Worm (Caenorhabditis elegans) whole organism, young adult: Measurements from ENCODE around the gene srlf-31.
A peak's percentile ranks its signal among the peaks of the same experiment; 100 is the strongest.

Experiments
- B0019.2 ChIP-seq: fragments of 200-800 bp; sonication (Bioruptor generic); conservative IDR thresholded peaks from 2 replicates; pipeline ENCODE4 v1.3.6; 2022; ENCODE audit warnings: missing genetic modification reagents, missing genetic modification characterization, missing compliant biosample characterization
- B0336.3 ChIP-seq: fragments of 200-800 bp; sonication (Bioruptor generic); IDR thresholded peaks from 2 replicates; pipeline ENCODE4 v1.3.6; 2022; ENCODE audit warnings: missing genetic modification characterization, missing compliant biosample characterization
- C06A6.2 ChIP-seq: fragments of 200-800 bp; sonication (Bioruptor generic); conservative IDR thresholded peaks from 2 replicates; pipeline ENCODE4 v1.3.6; 2022; ENCODE audit warnings: missing genetic modification characterization, missing compliant biosample characterization
- C17E4.6 ChIP-seq: fragments of 200-800 bp; sonication (Bioruptor generic); IDR thresholded peaks from 2 replicates; pipeline ENCODE4 v1.3.6; 2022; ENCODE audit warnings: missing genetic modification reagents, missing genetic modification characterization, missing compliant biosample characterization
- F33H1.4 ChIP-seq: fragments of 200-800 bp; sonication (Bioruptor generic); IDR thresholded peaks from 2 replicates; pipeline ENCODE4 v1.3.6; 2022; ENCODE audit warnings: missing genetic modification reagents, missing genetic modification characterization, missing compliant biosample characterization
- F49E8.2 ChIP-seq: sonication (generic microtip); optimal IDR thresholded peaks from 3 replicates; lab custom pipeline; 2017; ENCODE audit warnings: missing genetic modification characterization, mild to moderate bottlenecking, missing compliant biosample characterization, antibody characterized with exemption, moderate library complexity; ENCODE audit not compliant: insufficient read depth
- Y56A3A.18 ChIP-seq: fragments of 200-800 bp; sonication (Bioruptor generic); IDR thresholded peaks from 2 replicates; pipeline ENCODE4 v1.3.6; 2022; ENCODE audit warnings: missing genetic modification reagents, missing genetic modification characterization, missing compliant biosample characterization
- ZK185.1 ChIP-seq: sonication (generic microtip); optimal IDR thresholded peaks from 2 replicates; lab custom pipeline; 2016; ENCODE audit warnings: mild to moderate bottlenecking, missing genetic modification characterization, missing compliant biosample characterization; ENCODE audit not compliant: poor library complexity, severe bottlenecking
- athp-1 ChIP-seq: sonication (generic microtip); optimal IDR thresholded peaks from 2 replicates; lab custom pipeline; 2017; ENCODE audit warnings: mild to moderate bottlenecking, missing genetic modification characterization, missing compliant biosample characterization
- attf-3 ChIP-seq: fragments of 200-800 bp; sonication (Bioruptor generic); conservative IDR thresholded peaks from 2 replicates; pipeline ENCODE4 v1.3.6; 2022; ENCODE audit warnings: missing genetic modification reagents, missing genetic modification characterization, missing compliant biosample characterization
- cebp-1 ChIP-seq, 2 experiments: fragments of 200-800 bp in 1 of 2; sonication (Bioruptor generic) in 1 of 2; sonication (generic microtip) in 1 of 2; IDR thresholded peaks in 1 of 2; optimal IDR thresholded peaks in 1 of 2; 2 replicates each; pipeline versions ENCODE4 v1.3.6 to Lab custom; 2017 to 2022; ENCODE audit warnings: missing compliant biosample characterization in 2 of 2, missing genetic modification characterization in 2 of 2, mild to moderate bottlenecking in 1 of 2, missing genetic modification reagents in 1 of 2, moderate library complexity in 1 of 2
- ceh-100 ChIP-seq: fragments of 200-800 bp; sonication (Bioruptor generic); IDR thresholded peaks from 2 replicates; pipeline ENCODE4 v1.3.6; 2022; ENCODE audit warnings: missing genetic modification reagents, missing genetic modification characterization, missing compliant biosample characterization
- ceh-27 ChIP-seq: fragments of 200-800 bp; sonication (Bioruptor generic); optimal IDR thresholded peaks from 2 replicates; lab custom pipeline; 2018; ENCODE audit warnings: mild to moderate bottlenecking, missing genetic modification characterization, moderate library complexity, missing compliant biosample characterization
- ceh-91 ChIP-seq: fragments of 200-800 bp; sonication (Bioruptor generic); IDR thresholded peaks from 2 replicates; pipeline ENCODE4 v1.3.6; 2022; ENCODE audit warnings: missing genetic modification reagents, missing genetic modification characterization, missing compliant biosample characterization
- dox-1 ChIP-seq: fragments of 200-800 bp; sonication (Bioruptor generic); IDR thresholded peaks from 2 replicates; pipeline ENCODE4 v1.3.6; 2022; ENCODE audit warnings: missing genetic modification reagents, missing genetic modification characterization, missing compliant biosample characterization
- dpl-1 ChIP-seq: fragments of 150-350 bp; optimal IDR thresholded peaks from 2 replicates; lab custom pipeline; 2014; ENCODE audit warnings: missing biosample characterization, missing genetic modification reagents, missing genetic modification characterization
- efl-1 ChIP-seq: fragments of 150-350 bp; optimal IDR thresholded peaks from 2 replicates; lab custom pipeline; 2014; ENCODE audit warnings: missing biosample characterization, missing genetic modification reagents, missing genetic modification characterization
- ekl-4 ChIP-seq: fragments of 200-800 bp; sonication (Bioruptor generic); IDR thresholded peaks from 2 replicates; pipeline ENCODE4 v1.3.6; 2022; ENCODE audit warnings: missing genetic modification reagents, missing genetic modification characterization, missing compliant biosample characterization
- hmg-1.2 ChIP-seq: fragments of 200-800 bp; sonication (Bioruptor generic); IDR thresholded peaks from 2 replicates; pipeline ENCODE4 v1.3.6; 2022; ENCODE audit warnings: missing genetic modification reagents, missing genetic modification characterization, missing compliant biosample characterization
- hmg-20 ChIP-seq: fragments of 200-800 bp; sonication (Bioruptor generic); IDR thresholded peaks from 2 replicates; pipeline ENCODE4 v1.3.6; 2022; ENCODE audit warnings: missing genetic modification reagents, missing genetic modification characterization, missing compliant biosample characterization
- lin-40 ChIP-seq: sonication (generic microtip); optimal IDR thresholded peaks from 2 replicates; lab custom pipeline; 2016; ENCODE audit warnings: missing genetic modification characterization, mild to moderate bottlenecking, missing compliant biosample characterization, missing genotype, missing genetic modification reagents
- lin-54 ChIP-seq: fragments of 200-800 bp; sonication (Bioruptor generic); optimal IDR thresholded peaks from 2 replicates; lab custom pipeline; 2018; ENCODE audit warnings: mild to moderate bottlenecking, missing genetic modification characterization, missing compliant biosample characterization
- lir-1 ChIP-seq: fragments of 200-800 bp; sonication (Bioruptor generic); conservative IDR thresholded peaks from 2 replicates; pipeline ENCODE4 v1.3.6; 2022; ENCODE audit warnings: missing genetic modification reagents, missing genetic modification characterization, missing compliant biosample characterization
- lsl-1 ChIP-seq: fragments of 200-800 bp; sonication (Bioruptor generic); optimal IDR thresholded peaks from 2 replicates; lab custom pipeline; 2018; ENCODE audit warnings: mild to moderate bottlenecking, missing genetic modification characterization, moderate library complexity, missing compliant biosample characterization
- madf-6 ChIP-seq: fragments of 200-800 bp; sonication (Bioruptor generic); IDR thresholded peaks from 2 replicates; pipeline ENCODE4 v1.3.6; 2022; ENCODE audit warnings: missing genetic modification reagents, missing genetic modification characterization, missing compliant biosample characterization
- madf-8 ChIP-seq: fragments of 200-800 bp; sonication (Bioruptor generic); conservative IDR thresholded peaks from 2 replicates; pipeline ENCODE4 v1.3.6; 2022; ENCODE audit warnings: missing genetic modification reagents, missing genetic modification characterization, missing compliant biosample characterization
- mcd-1 ChIP-seq: fragments of 200-800 bp; sonication (Bioruptor generic); IDR thresholded peaks from 2 replicates; pipeline ENCODE4 v1.3.6; 2022; ENCODE audit warnings: missing genetic modification reagents, missing genetic modification characterization, missing compliant biosample characterization
- nhr-120 ChIP-seq: fragments of 200-800 bp; sonication (Bioruptor generic); IDR thresholded peaks from 2 replicates; pipeline ENCODE4 v1.3.6; 2022; ENCODE audit warnings: missing genetic modification characterization, missing compliant biosample characterization
- nhr-80 ChIP-seq: sonication (generic microtip); optimal IDR thresholded peaks from 2 replicates; lab custom pipeline; 2016; ENCODE audit warnings: missing genetic modification characterization, missing compliant biosample characterization
- pbrm-1 ChIP-seq: fragments of 200-800 bp; sonication (Bioruptor generic); IDR thresholded peaks from 2 replicates; pipeline ENCODE4 v1.3.6; 2022; ENCODE audit warnings: missing genetic modification reagents, missing genetic modification characterization, missing compliant biosample characterization
- rcor-1 ChIP-seq: fragments of 200-800 bp; sonication (Bioruptor generic); IDR thresholded peaks from 2 replicates; pipeline ENCODE4 v1.3.6; 2022; ENCODE audit warnings: missing genetic modification reagents, missing genetic modification characterization, missing compliant biosample characterization
- repo-1 ChIP-seq: sonication (generic microtip); optimal IDR thresholded peaks from 2 replicates; lab custom pipeline; 2017; ENCODE audit warnings: mild to moderate bottlenecking, missing genetic modification characterization, missing compliant biosample characterization
- snpc-3.4 ChIP-seq: sonication (generic microtip); optimal IDR thresholded peaks from 2 replicates; lab custom pipeline; 2017; ENCODE audit warnings: missing genetic modification characterization, mild to moderate bottlenecking, missing compliant biosample characterization, antibody characterized with exemption, moderate library complexity, missing genotype, missing genetic modification reagents
- snpc-4 ChIP-seq, 5 experiments: fragments of 150-350 bp in 1 of 5; sonication (generic microtip) in 4 of 5; optimal IDR thresholded peaks; 2 replicates each; lab custom pipeline; 2014 to 2018; ENCODE audit warnings: missing genetic modification characterization in 5 of 5, missing biosample characterization in 3 of 5, antibody characterized with exemption in 2 of 5, mild to moderate bottlenecking in 2 of 5, missing compliant biosample characterization in 2 of 5, missing genotype in 2 of 5, moderate library complexity in 2 of 5, missing genetic modification reagents in 1 of 5
- tbp1 ChIP-seq: fragments of 200-800 bp; sonication (Bioruptor generic); optimal IDR thresholded peaks from 2 replicates; lab custom pipeline; 2018; ENCODE audit warnings: mild to moderate bottlenecking, missing genetic modification characterization, missing compliant biosample characterization
- unc-130 ChIP-seq: sonication (generic microtip); optimal IDR thresholded peaks from 2 replicates; lab custom pipeline; 2016; ENCODE audit warnings: missing genetic modification reagents, missing genetic modification characterization, missing compliant biosample characterization
- xnd-1 ChIP-seq: sonication (generic microtip); optimal IDR thresholded peaks from 2 replicates; lab custom pipeline; 2016; ENCODE audit warnings: missing genotype, missing genetic modification reagents, missing genetic modification characterization, missing compliant biosample characterization
- ztf-25 ChIP-seq: fragments of 200-800 bp; sonication (Bioruptor generic); IDR thresholded peaks from 2 replicates; pipeline ENCODE4 v1.3.6; 2022; ENCODE audit warnings: missing genetic modification reagents, missing genetic modification characterization, missing compliant biosample characterization
- ztf-3 ChIP-seq: fragments of 200-800 bp; sonication (Bioruptor generic); optimal IDR thresholded peaks from 2 replicates; lab custom pipeline; 2018; ENCODE audit warnings: mild to moderate bottlenecking, missing genetic modification characterization, missing compliant biosample characterization

The srlf-31 gene

DNA sequence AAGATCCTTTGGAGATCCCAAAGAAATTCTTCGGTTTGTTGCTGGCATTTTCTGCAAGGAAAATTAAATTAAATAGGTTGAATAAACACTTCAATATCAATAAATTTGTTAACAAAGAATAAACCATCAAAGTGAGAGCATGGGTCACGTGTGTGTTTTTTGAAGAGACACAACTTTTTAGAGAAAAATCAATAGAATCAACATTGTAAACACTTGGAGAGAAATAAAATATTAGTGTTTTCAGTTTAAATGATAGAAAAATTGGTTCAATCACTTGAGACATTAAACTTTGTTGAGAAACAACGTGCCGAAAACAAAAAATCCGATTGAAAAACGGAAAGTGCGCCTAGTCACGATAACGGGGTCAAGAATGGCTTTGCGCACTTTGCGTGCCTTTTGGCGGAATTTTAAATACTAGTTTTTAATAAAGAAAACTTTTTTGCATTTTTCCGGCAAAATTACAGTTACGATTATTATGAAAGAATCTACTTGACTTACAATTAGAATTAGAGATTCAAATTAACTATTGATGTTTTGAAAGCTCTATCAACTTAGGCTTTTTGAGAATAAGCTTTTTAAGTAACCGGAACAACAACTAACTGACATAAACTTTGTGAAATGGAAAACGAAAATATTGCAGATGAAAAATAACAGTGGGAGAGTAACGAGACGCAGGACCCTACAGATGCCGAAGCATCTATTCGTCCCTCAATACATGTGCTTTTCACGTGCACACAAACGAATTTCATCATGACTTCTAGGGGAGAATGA, 38.7 kb upstream of the srlf-31 start, which contains the start of gene ZK829.7 (continued):
- TF ChIP-seq F49E8.2 (tag; lab: Kevin White, UChicago) (peak; percentile 30), pbrm-1 (GFP tag; lab: Robert Waterston, UW) (peak; percentile 63; the same call in 1 of the 2 replicates), lin-40 (tag; lab: Kevin White, UChicago) (peak; percentile 73), ceh-27 (GFP tag; lab: Kevin White, UChicago) (peak; percentile 55), unc-130 (GFP tag; lab: Kevin White, UChicago) (no peak), rcor-1 (GFP tag; lab: Robert Waterston, UW) (peak; percentile 50), ZK185.1 (tag; lab: Kevin White, UChicago) (peak; percentile 44), snpc-3.4 (tag; lab: Kevin White, UChicago) (no peak), F33H1.4 (GFP tag; lab: Robert Waterston, UW) (peak; percentile 67), lsl-1 (GFP tag; lab: Kevin White, UChicago) (peak; percentile 55), C17E4.6 (no peak), nhr-120 (GFP tag; lab: Robert Waterston, UW) (no peak), efl-1 (peak; percentile 82), dox-1 (GFP tag; lab: Robert Waterston, UW) (peak; percentile 66; the same call in 1 of the 2 replicates), madf-8 (peak; percentile 38), lir-1 (GFP tag; lab: Robert Waterston, UW) (0 out of 2 replicates have a peak, but pooled peaks have one; percentile 38), nhr-80 (tag; lab: Kevin White, UChicago) (peak; percentile 5), ztf-3 (GFP tag; lab: Kevin White, UChicago) (no peak), lin-54 (GFP tag; lab: Kevin White, UChicago) (peak; percentile 96), ceh-91 (GFP tag; lab: Robert Waterston, UW) (no peak), ceh-100 (peak; percentile 38; the same call in 1 of the 2 replicates), Y56A3A.18 (GFP tag; lab: Robert Waterston, UW) (0 out of 2 replicates have a peak, but pooled peaks have one; percentile 57), athp-1 (tag; lab: Kevin White, UChicago) (peak; percentile 0), snpc-4 (GFP tag; optimal IDR thresholded peaks at IDR 0.05; lab: Kevin White, UChicago) (no peak), snpc-4 (tag; optimal IDR thresholded peaks at IDR 0.05; lab: Kevin White, UChicago) (peak; percentile 24 to 58 (median 40)), repo-1 (tag; lab: Kevin White, UChicago) (peak; percentile 12), ztf-25 (GFP tag; lab: Robert Waterston, UW) (no peak), madf-6 (GFP tag; lab: Robert Waterston, UW) (peak; percentile 83), mcd-1 (GFP tag; lab: Robert Waterston, UW) (peak; percentile 67), hmg-20 (GFP tag; lab: Robert Waterston, UW) (no peak), C06A6.2 (GFP tag; lab: Robert Waterston, UW) (peak; percentile 31; the same call in 1 of the 2 replicates), B0336.3 (GFP tag; lab: Robert Waterston, UW) (peak; percentile 50; the same call in 1 of the 2 replicates), xnd-1 (tag; lab: Kevin White, UChicago) (peak; percentile 45), cebp-1 (GFP tag; IDR thresholded peaks at IDR 0.05; lab: Robert Waterston, UW) (0 out of 2 replicates have a peak, but pooled peaks have one; percentile 39), cebp-1 (tag; optimal IDR thresholded peaks at IDR 0.05; lab: Kevin White, UChicago) (peak; percentile 85), dpl-1 (GFP tag; lab: Kevin White, UChicago) (peak; percentile 81), tbp1 (GFP tag; lab: Kevin White, UChicago) (peak; percentile 39), hmg-1.2 (GFP tag; lab: Robert Waterston, UW) (peak; percentile 20; the same call in 1 of the 2 replicates), B0019.2 (GFP tag; lab: Robert Waterston, UW) (no peak), attf-3 (GFP tag; lab: Robert Waterston, UW) (peak; percentile 54; the same call in 1 of the 2 replicates), ekl-4 (peak; percentile 38; the same call in 1 of the 2 replicates)
